Worm (Caenorhabditis elegans): ENCODE data around the gene F19G12.1.
"Not testable (repeated sequence)": the region's sequence is repeated elsewhere in the genome, so short reads cannot be mapped to it uniquely, and the experiment has no call there.

Gene F19G12.1

DNA sequence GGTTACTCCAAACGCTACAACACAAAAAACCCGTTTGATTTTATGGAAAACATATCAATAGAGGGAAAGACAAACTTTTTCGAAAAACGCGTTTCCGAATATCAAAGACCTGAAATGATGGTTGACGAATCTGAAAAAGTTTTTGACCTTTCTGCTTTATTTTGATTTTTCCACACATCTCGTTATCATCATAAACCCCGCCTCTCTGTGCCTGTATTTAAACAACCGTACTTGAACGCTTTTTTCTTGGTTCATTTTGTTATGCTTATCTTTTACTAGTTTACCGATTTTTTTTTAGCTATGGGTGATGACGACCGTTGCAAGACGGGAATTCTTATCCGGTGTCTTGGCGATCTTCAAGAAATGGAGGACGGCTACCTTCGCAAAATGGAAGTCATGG is at the start of gene F19G12.1:
F19G12.1 (plus strand) TSS at position 301 of the 400 bp plus-strand sequence.
- TF ChIP-seq unc-55 (GFP tag; optimal IDR thresholded peaks at IDR 0.05); gmeb-1 (tag; optimal IDR thresholded peaks at IDR 0.05); nhr-23 (tag; optimal IDR thresholded peaks at IDR 0.05): not testable (repeated sequence)

DNA sequence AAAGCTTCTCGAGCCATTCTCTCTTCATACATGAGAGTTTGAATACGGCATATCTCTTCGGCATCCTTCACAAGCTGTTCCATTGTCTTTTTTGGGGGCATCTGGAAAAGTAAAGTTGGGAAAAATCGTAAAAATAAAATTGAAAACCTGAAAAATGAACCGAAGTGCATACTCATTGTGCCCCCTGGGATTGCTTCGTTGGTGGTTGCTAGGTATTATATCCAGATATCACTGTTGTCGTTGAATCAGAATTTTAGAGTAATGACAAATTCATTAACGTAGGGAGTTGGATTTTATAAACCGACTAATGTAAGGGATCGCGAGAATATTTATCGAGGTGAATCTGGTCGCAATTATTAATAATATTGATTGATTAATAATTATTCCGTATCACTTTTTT is 49.2 kb upstream of the F19G12.1 start, which contains the start of gene F56C3.10:
F56C3.10 (minus strand) TSS at position 101 of the 400 bp plus-strand sequence.
- TF ChIP-seq lin-13 (GFP tag; optimal IDR thresholded peaks at IDR 0.05) (no peak), gmeb-1 (tag; optimal IDR thresholded peaks at IDR 0.05) (no peak), C34F6.9 (tag; optimal IDR thresholded peaks at IDR 0.05) (no peak), Y55F3AM.14 (GFP tag; optimal IDR thresholded peaks at IDR 0.05) (no peak), sma-9 (GFP tag; optimal IDR thresholded peaks at IDR 0.05) (no peak), sma-9 (tag; optimal IDR thresholded peaks at IDR 0.05) (no peak), sma-3 (GFP tag; optimal IDR thresholded peaks at IDR 0.05) (no peak), nhr-21 (tag; optimal IDR thresholded peaks at IDR 0.05) (no peak), ztf-11 (tag; optimal IDR thresholded peaks at IDR 0.05) (no peak), nhr-12 (tag; optimal IDR thresholded peaks at IDR 0.05) (no peak), mab-5 (tag; optimal IDR thresholded peaks at IDR 0.05) (no peak), nhr-77 (tag; optimal IDR thresholded peaks at IDR 0.05) (no peak), lsy-2 (tag; optimal IDR thresholded peaks at IDR 0.05) (no peak), ceh-82 (tag; optimal IDR thresholded peaks at IDR 0.05) (no peak), unc-62 (GFP tag; optimal IDR thresholded peaks at IDR 0.05) (no peak)

DNA sequence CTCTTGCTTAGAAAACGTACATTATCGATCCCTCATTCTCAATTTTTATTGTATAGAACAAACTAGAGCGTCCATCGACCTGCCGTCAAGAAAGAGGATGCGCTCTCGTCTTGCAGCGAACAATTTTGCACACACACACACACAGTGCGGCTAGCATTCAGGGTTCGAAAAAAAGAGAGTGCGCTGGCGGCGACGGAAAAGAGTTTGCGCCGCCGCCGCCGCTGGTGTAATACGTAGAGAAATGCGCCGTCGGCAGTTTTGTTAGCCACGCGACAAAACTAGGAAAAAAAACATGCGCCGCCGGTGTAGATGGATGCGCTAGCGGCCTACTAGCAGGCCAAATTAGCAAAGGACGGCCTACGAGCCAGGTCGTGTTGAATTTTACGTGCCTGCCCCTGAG is 47.3 kb upstream of the F19G12.1 start:
- TF ChIP-seq F13H6.1 (tag; optimal IDR thresholded peaks at IDR 0.05) (no peak), mdl-1 (tag; optimal IDR thresholded peaks at IDR 0.05) (no peak), zag-1 (tag; optimal IDR thresholded peaks at IDR 0.05) (no peak), elt-3 (tag; optimal IDR thresholded peaks at IDR 0.05) (no peak), unc-55 (GFP tag; optimal IDR thresholded peaks at IDR 0.05) (no peak), blmp-1 (tag; optimal IDR thresholded peaks at IDR 0.05; ENCODE audit: insufficient read depth) (no peak), dmd-4 (tag; optimal IDR thresholded peaks at IDR 0.05) (no peak), lin-13 (GFP tag; optimal IDR thresholded peaks at IDR 0.05) (no peak)

ce11 chrX:1384538-1384937 is 46.3 kb upstream of the F19G12.1 start, which contains the start of gene F56C3.8:
F56C3.8 (minus strand) TSS chrX:1384638.
- TF ChIP-seq zag-1 (tag; optimal IDR thresholded peaks at IDR 0.05): no peak
- no peak for TF ChIP-seq nhr-77 (tag; optimal IDR thresholded peaks at IDR 0.05)
- TF ChIP-seq mdl-1 (tag; optimal IDR thresholded peaks at IDR 0.05): no peak
- no peak for TF ChIP-seq unc-62 (GFP tag; optimal IDR thresholded peaks at IDR 0.05)
- TF ChIP-seq aly-2 (tag; optimal IDR thresholded peaks at IDR 0.05): no peak
- no peak for TF ChIP-seq R02D3.7 (tag; optimal IDR thresholded peaks at IDR 0.05)
- TF ChIP-seq ztf-11 (tag; optimal IDR thresholded peaks at IDR 0.05): no peak
- no peak for TF ChIP-seq nhr-6 (tag; optimal IDR thresholded peaks at IDR 0.05)

DNA sequence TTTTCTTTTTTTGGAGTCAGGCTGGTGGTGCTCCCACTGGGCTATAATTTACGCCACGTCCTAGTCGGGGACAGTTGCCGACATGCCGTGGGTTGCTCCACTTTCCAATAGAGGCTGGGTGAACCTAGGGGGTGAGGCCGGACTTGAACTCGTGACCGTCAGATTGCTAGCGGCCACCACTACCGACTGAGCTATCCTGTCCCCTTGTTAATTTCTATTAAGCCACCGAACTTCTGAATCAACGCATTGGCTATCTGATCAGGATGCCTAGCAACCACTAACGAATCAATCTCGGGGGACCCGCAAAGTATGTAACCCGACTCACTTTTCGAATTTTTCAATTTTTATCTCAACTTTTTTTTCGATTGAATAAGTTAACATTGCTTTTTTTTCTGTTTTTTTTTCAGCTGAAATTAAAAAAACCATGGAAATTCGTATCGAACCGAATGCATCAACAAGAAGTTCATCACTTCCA is 43.9 kb upstream of the F19G12.1 start, which contains the start of gene F56C3.1:
F56C3.1 (plus strand) TSS at position 425 of the 475 bp plus-strand sequence.
- no peak for TF ChIP-seq lin-13 (GFP tag; optimal IDR thresholded peaks at IDR 0.05)
- no peak for TF ChIP-seq nhr-23 (tag; optimal IDR thresholded peaks at IDR 0.05)
- TF ChIP-seq dmd-4 (tag; optimal IDR thresholded peaks at IDR 0.05): no peak
- TF ChIP-seq snpc-4 (tag; optimal IDR thresholded peaks at IDR 0.05): no peak
- no peak for TF ChIP-seq ztf-4 (tag; optimal IDR thresholded peaks at IDR 0.05)

ce11 chrX:1389382-1389983 is 41.3 kb upstream of the F19G12.1 start:
- TF ChIP-seq unc-62 (GFP tag; optimal IDR thresholded peaks at IDR 0.05) (no peak), ztf-4 (tag; optimal IDR thresholded peaks at IDR 0.05) (peak; percentile 88), nhr-6 (tag; optimal IDR thresholded peaks at IDR 0.05) (peak; percentile 95), dmd-4 (tag; optimal IDR thresholded peaks at IDR 0.05) (peak; percentile 73), lin-39 (tag; optimal IDR thresholded peaks at IDR 0.05) (no peak), unc-39 (tag; optimal IDR thresholded peaks at IDR 0.05) (no peak), egl-27 (tag; optimal IDR thresholded peaks at IDR 0.05) (peak; percentile 93), zag-1 (tag; optimal IDR thresholded peaks at IDR 0.05) (peak; percentile 59), Y55F3AM.14 (GFP tag; optimal IDR thresholded peaks at IDR 0.05) (peak; percentile 74), nhr-10 (tag; optimal IDR thresholded peaks at IDR 0.05) (peak; percentile 85), elt-1 (tag; optimal IDR thresholded peaks at IDR 0.05) (no peak), nhr-25 (tag; optimal IDR thresholded peaks at IDR 0.05) (peak; percentile 95), sma-9 (GFP tag; optimal IDR thresholded peaks at IDR 0.05) (peak; percentile 89), sma-9 (tag; optimal IDR thresholded peaks at IDR 0.05) (no peak), lin-11 (tag; optimal IDR thresholded peaks at IDR 0.05) (no peak), alr-1 (tag; optimal IDR thresholded peaks at IDR 0.05) (no peak), snpc-4 (tag; optimal IDR thresholded peaks at IDR 0.05) (peak; percentile 34), sma-3 (GFP tag; optimal IDR thresholded peaks at IDR 0.05) (peak; percentile 94), gmeb-1 (tag; optimal IDR thresholded peaks at IDR 0.05) (peak; percentile 87), nhr-77 (tag; optimal IDR thresholded peaks at IDR 0.05) (peak; percentile 87), unc-55 (GFP tag; optimal IDR thresholded peaks at IDR 0.05) (peak; percentile 85), ztf-1 (GFP tag; conservative IDR thresholded peaks at IDR 0.05) (no peak), ztf-11 (tag; optimal IDR thresholded peaks at IDR 0.05) (no peak), nhr-21 (tag; optimal IDR thresholded peaks at IDR 0.05) (peak; percentile 99), elt-3 (tag; optimal IDR thresholded peaks at IDR 0.05) (no peak), mbf-1 (tag; optimal IDR thresholded peaks at IDR 0.05) (peak; percentile 62), skn-1 (tag; optimal IDR thresholded peaks at IDR 0.05) (peak; percentile 91), lin-13 (GFP tag; optimal IDR thresholded peaks at IDR 0.05) (peak; percentile 93)
